Fruit fly (Drosophila melanogaster) whole organism, embryonic: ENCODE measurements around the gene Cyp313a5.

ENCODE experiments used
- Aef1 ChIP-seq: fragments of 200-800 bp; sonication (Bioruptor generic); IDR thresholded peaks from 3 replicates; pipeline ENCODE4 v1.3.6; 2022; ENCODE audit warnings: missing biosample characterization, missing genetic modification characterization
- BEAF-32 ChIP-seq: fragments of 200-800 bp; sonication (Bioruptor generic); optimal IDR thresholded peaks from 3 replicates; lab custom pipeline; 2017; ENCODE audit warnings: missing biosample characterization, missing genetic modification characterization, mild to moderate bottlenecking, moderate library complexity, missing genetic modification reagents
- Blimp-1 ChIP-seq: fragments of 200-800 bp; sonication (Bioruptor generic); optimal IDR thresholded peaks from 3 replicates; lab custom pipeline; 2018; ENCODE audit warnings: missing biosample characterization, missing genetic modification characterization, mild to moderate bottlenecking, moderate library complexity, missing genetic modification reagents
- CG1024 ChIP-seq: fragments of 200-800 bp; sonication (Bioruptor generic); IDR thresholded peaks from 2 replicates; pipeline ENCODE4 v1.3.6; 2022; ENCODE audit warnings: missing biosample characterization, missing genetic modification characterization
- CG10267 ChIP-seq: fragments of 200-800 bp; sonication (Bioruptor generic); optimal IDR thresholded peaks from 2 replicates; lab custom pipeline; 2018; ENCODE audit warnings: missing biosample characterization, mild to moderate bottlenecking, missing genetic modification characterization, moderate library complexity
- CG10462 ChIP-seq: fragments of 200-800 bp; sonication (Bioruptor generic); optimal IDR thresholded peaks from 2 replicates; lab custom pipeline; 2016; ENCODE audit warnings: missing biosample characterization, missing genetic modification characterization
- CG12236 ChIP-seq: fragments of 200-800 bp; sonication (Bioruptor generic); optimal IDR thresholded peaks from 2 replicates; lab custom pipeline; 2016; ENCODE audit warnings: missing biosample characterization, missing genetic modification characterization
- CG13775 ChIP-seq: fragments of 200-800 bp; sonication (Bioruptor generic); optimal IDR thresholded peaks from 3 replicates; lab custom pipeline; 2017; ENCODE audit warnings: missing biosample characterization, mild to moderate bottlenecking, missing genetic modification characterization
- CG14441 ChIP-seq: fragments of 200-800 bp; sonication (Bioruptor generic); IDR thresholded peaks from 2 replicates; pipeline ENCODE4 v1.3.6; 2022; ENCODE audit warnings: missing biosample characterization, missing genetic modification characterization
- CG17359 ChIP-seq: fragments of 200-800 bp; sonication (Bioruptor generic); optimal IDR thresholded peaks from 3 replicates; lab custom pipeline; 2018; ENCODE audit warnings: missing biosample characterization, mild to moderate bottlenecking, missing genetic modification characterization, moderate library complexity
- CG17361 ChIP-seq: fragments of 200-800 bp; sonication (Bioruptor generic); IDR thresholded peaks from 3 replicates; pipeline ENCODE4 v1.3.6; 2022; ENCODE audit warnings: missing biosample characterization, missing genetic modification characterization
- CG18011 ChIP-seq: fragments of 200-800 bp; sonication (Bioruptor generic); optimal IDR thresholded peaks from 2 replicates; lab custom pipeline; 2017; ENCODE audit warnings: missing biosample characterization, missing genetic modification characterization, mild to moderate bottlenecking, moderate library complexity, missing genotype
- CG18262 ChIP-seq: fragments of 200-800 bp; optimal IDR thresholded peaks from 3 replicates; lab custom pipeline; 2019; ENCODE audit warnings: missing biosample characterization, mild to moderate bottlenecking, missing genetic modification characterization, moderate library complexity
- CG2120 ChIP-seq: fragments of 200-800 bp; sonication (Bioruptor generic); optimal IDR thresholded peaks from 3 replicates; lab custom pipeline; 2016; ENCODE audit warnings: missing biosample characterization, missing genetic modification characterization
- CG31224 ChIP-seq: fragments of 200-800 bp; sonication (Bioruptor generic); IDR thresholded peaks from 2 replicates; pipeline ENCODE4 v1.3.6; 2022; ENCODE audit warnings: missing biosample characterization, missing genetic modification characterization
- CG34422 ChIP-seq: fragments of 200-800 bp; sonication (Bioruptor generic); IDR thresholded peaks from 3 replicates; pipeline ENCODE4 v1.3.6; 2022; ENCODE audit warnings: missing biosample characterization, missing genetic modification characterization
- CG3838 ChIP-seq: fragments of 200-800 bp; sonication (Bioruptor generic); optimal IDR thresholded peaks from 3 replicates; lab custom pipeline; 2016; ENCODE audit warnings: missing biosample characterization, missing genetic modification characterization
- CG3995 ChIP-seq: fragments of 200-800 bp; sonication (Bioruptor generic); optimal IDR thresholded peaks from 3 replicates; lab custom pipeline; 2016; ENCODE audit warnings: missing biosample characterization, missing genetic modification characterization
- CG5245 ChIP-seq: fragments of 200-800 bp; sonication (Bioruptor generic); optimal IDR thresholded peaks from 3 replicates; lab custom pipeline; 2016; ENCODE audit warnings: missing biosample characterization, missing genetic modification characterization
- CG6689 ChIP-seq: fragments of 200-800 bp; sonication (Bioruptor generic); IDR thresholded peaks from 2 replicates; pipeline ENCODE4 v1.3.6; 2022; ENCODE audit warnings: missing biosample characterization, missing genetic modification characterization
- CG9437 ChIP-seq: fragments of 200-800 bp; sonication (Bioruptor generic); optimal IDR thresholded peaks from 2 replicates; lab custom pipeline; 2018; ENCODE audit warnings: missing biosample characterization, mild to moderate bottlenecking, missing genetic modification characterization
- CoRest ChIP-seq: fragments of 200-800 bp; sonication (Bioruptor generic); optimal IDR thresholded peaks from 3 replicates; lab custom pipeline; 2018; ENCODE audit warnings: missing biosample characterization, mild to moderate bottlenecking, missing genetic modification characterization, moderate library complexity
- Gsc ChIP-seq: fragments of 200-800 bp; sonication (Bioruptor generic); IDR thresholded peaks from 2 replicates; pipeline ENCODE4 v1.3.6; 2022; ENCODE audit warnings: missing biosample characterization, missing genetic modification characterization
- HLHmδ ChIP-seq: fragments of 200-800 bp; sonication (Bioruptor generic); optimal IDR thresholded peaks from 2 replicates; lab custom pipeline; 2018; ENCODE audit warnings: missing biosample characterization, mild to moderate bottlenecking, missing genetic modification characterization, moderate library complexity
- Hsf ChIP-seq: fragments of 200-800 bp; sonication (Bioruptor generic); optimal IDR thresholded peaks from 3 replicates; lab custom pipeline; 2016; ENCODE audit warnings: missing biosample characterization, missing genetic modification characterization
- Kr ChIP-seq: fragments of 200-800 bp; sonication (Bioruptor generic); optimal IDR thresholded peaks from 2 replicates; lab custom pipeline; 2017; ENCODE audit warnings: missing biosample characterization, mild to moderate bottlenecking, missing genetic modification characterization
- Neu2 ChIP-seq: fragments of 200-800 bp; sonication (Bioruptor generic); optimal IDR thresholded peaks from 3 replicates; lab custom pipeline; 2016; ENCODE audit warnings: missing biosample characterization, missing genetic modification characterization, borderline replicate concordance
- Sin3A ChIP-seq: fragments of >200 bp; optimal IDR thresholded peaks from 2 replicates; lab custom pipeline; 2018
- Vsx1 ChIP-seq: fragments of 200-800 bp; sonication (Bioruptor generic); optimal IDR thresholded peaks from 2 replicates; lab custom pipeline; 2017; ENCODE audit warnings: missing biosample characterization, mild to moderate bottlenecking, missing genetic modification characterization, missing genetic modification reagents
- ab ChIP-seq: fragments of 200-800 bp; sonication (Bioruptor generic); optimal IDR thresholded peaks from 2 replicates; lab custom pipeline; 2016; ENCODE audit warnings: missing biosample characterization, missing genetic modification characterization
- ac ChIP-seq: fragments of 200-800 bp; sonication (Bioruptor generic); optimal IDR thresholded peaks from 3 replicates; lab custom pipeline; 2017; ENCODE audit warnings: missing biosample characterization, mild to moderate bottlenecking, missing genetic modification characterization
- al ChIP-seq: fragments of 200-800 bp; sonication (Bioruptor generic); IDR thresholded peaks from 2 replicates; pipeline ENCODE4 v1.3.6; 2022; ENCODE audit warnings: missing biosample characterization, missing genetic modification characterization
- bbx ChIP-seq: fragments of 200-800 bp; sonication (Bioruptor generic); IDR thresholded peaks from 2 replicates; pipeline ENCODE4 v1.3.6; 2022; ENCODE audit warnings: missing biosample characterization, missing genetic modification characterization; ENCODE audit not compliant: partially characterized antibody
- bowl ChIP-seq: fragments of 200-800 bp; sonication (Bioruptor generic); IDR thresholded peaks from 2 replicates; pipeline ENCODE4 v1.3.6; 2022; ENCODE audit warnings: missing biosample characterization, missing genetic modification characterization
- cad ChIP-seq: fragments of >200 bp; optimal IDR thresholded peaks from 2 replicates; lab custom pipeline; 2017; ENCODE audit warnings: missing biosample characterization, missing genetic modification characterization
- cg ChIP-seq: fragments of 200-800 bp; sonication (Bioruptor generic); optimal IDR thresholded peaks from 3 replicates; lab custom pipeline; 2019; ENCODE audit warnings: missing biosample characterization, mild to moderate bottlenecking, missing genetic modification characterization, moderate library complexity
- croc ChIP-seq: fragments of 200-800 bp; sonication (Bioruptor generic); conservative IDR thresholded peaks from 3 replicates; pipeline ENCODE4 v1.3.6; 2022; ENCODE audit warnings: missing biosample characterization, missing genetic modification characterization
- cwo ChIP-seq: fragments of 200-800 bp; sonication (Bioruptor generic); optimal IDR thresholded peaks from 3 replicates; lab custom pipeline; 2017; ENCODE audit warnings: missing biosample characterization, missing genetic modification characterization, mild to moderate bottlenecking, moderate library complexity, missing genetic modification reagents
- da ChIP-seq: fragments of 200-800 bp; sonication (Bioruptor generic); optimal IDR thresholded peaks from 2 replicates; lab custom pipeline; 2016; ENCODE audit warnings: missing biosample characterization, missing genetic modification characterization
- emc ChIP-seq: fragments of 200-800 bp; sonication (Bioruptor generic); optimal IDR thresholded peaks from 2 replicates; lab custom pipeline; 2016; ENCODE audit warnings: missing biosample characterization, missing genetic modification characterization
- eyg ChIP-seq: fragments of 200-800 bp; sonication (Bioruptor generic); optimal IDR thresholded peaks from 3 replicates; lab custom pipeline; 2016; ENCODE audit warnings: missing biosample characterization, missing genetic modification characterization
- insv ChIP-seq, 2 experiments: fragments of 200-800 bp; sonication (Bioruptor generic); optimal IDR thresholded peaks; 3 replicates each; lab custom pipeline; 2016 to 2018; ENCODE audit warnings: missing biosample characterization in 2 of 2, missing genetic modification characterization in 2 of 2
- lbe ChIP-seq: fragments of 200-800 bp; sonication (Bioruptor generic); optimal IDR thresholded peaks from 2 replicates; lab custom pipeline; 2016; ENCODE audit warnings: missing biosample characterization, mild to moderate bottlenecking, missing genetic modification characterization
- onecut ChIP-seq: fragments of 200-800 bp; sonication (Bioruptor generic); IDR thresholded peaks from 2 replicates; pipeline ENCODE4 v1.3.6; 2022; ENCODE audit warnings: missing biosample characterization, missing genetic modification characterization
- ssp ChIP-seq: fragments of 200-800 bp; sonication (Bioruptor generic); IDR thresholded peaks from 2 replicates; pipeline ENCODE4 v1.3.6; 2022; ENCODE audit warnings: missing biosample characterization, missing genetic modification characterization
- ttk ChIP-seq: fragments of 200-800 bp; sonication (Bioruptor generic); IDR thresholded peaks from 2 replicates; pipeline ENCODE4 v2.1.2; 2022; ENCODE audit warnings: missing biosample characterization, missing genetic modification characterization
- tx ChIP-seq: fragments of 200-800 bp; sonication (Bioruptor generic); optimal IDR thresholded peaks from 2 replicates; lab custom pipeline; 2016; ENCODE audit warnings: missing biosample characterization, missing genetic modification characterization
- vnd ChIP-seq: fragments of 200-800 bp; sonication (Bioruptor generic); IDR thresholded peaks from 3 replicates; pipeline ENCODE4 v1.3.6; 2022; ENCODE audit warnings: missing biosample characterization, missing genetic modification characterization; ENCODE audit not compliant: partially characterized antibody
- wek ChIP-seq: fragments of 200-800 bp; sonication (Bioruptor generic); optimal IDR thresholded peaks from 3 replicates; lab custom pipeline; 2018; ENCODE audit warnings: missing biosample characterization, mild to moderate bottlenecking, missing genetic modification characterization, moderate library complexity
- yki ChIP-seq: fragments of >200 bp; optimal IDR thresholded peaks from 3 replicates; lab custom pipeline; 2018
- zen2 ChIP-seq: fragments of 200-800 bp; sonication (Bioruptor generic); IDR thresholded peaks from 3 replicates; pipeline ENCODE4 v1.3.6; 2022; ENCODE audit warnings: missing biosample characterization, missing genetic modification characterization; ENCODE audit not compliant: partially characterized antibody

Cyp313a5 gene

DNA sequence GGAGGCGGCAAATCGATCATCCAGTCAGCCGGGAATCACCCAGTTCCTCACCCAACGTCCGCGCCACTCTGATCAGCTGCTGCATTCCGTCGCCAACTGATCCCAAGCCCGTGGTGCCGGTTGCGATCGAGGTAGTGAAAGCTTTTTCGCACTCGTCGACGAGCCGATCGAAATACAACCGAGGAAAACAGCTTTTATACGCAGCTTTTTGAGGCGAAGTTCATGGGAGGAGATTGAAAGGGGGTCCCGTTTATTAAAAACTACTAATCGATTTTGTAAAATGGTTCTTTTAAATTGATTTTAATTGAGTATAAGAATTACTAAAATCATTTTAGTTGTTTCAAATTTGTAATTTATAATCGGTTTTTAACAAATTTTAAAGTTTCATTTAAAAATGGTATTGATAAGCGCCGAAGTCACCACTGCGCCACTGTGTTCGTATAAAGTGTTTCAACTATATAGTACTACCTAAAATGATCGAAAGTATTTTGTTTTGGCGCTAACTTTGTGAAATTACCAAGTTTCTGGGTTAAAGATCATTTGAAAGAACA is 13.0 kb downstream of the Cyp313a5 start, which contains the start of gene CG4860 (continued):
- TF ChIP-seq emc (GFP tag; lab: Kevin White, UChicago): peak; percentile 73
- peak; percentile 42 for TF ChIP-seq da
- TF ChIP-seq CG13775 (GFP tag; lab: Kevin White, UChicago): peak; percentile 78
- TF ChIP-seq eyg (GFP tag; lab: Kevin White, UChicago): peak; percentile 53
- TF ChIP-seq CG2120 (GFP tag; lab: Kevin White, UChicago): peak; percentile 96
- peak; percentile 60 for TF ChIP-seq CG3838 (GFP tag; lab: Kevin White, UChicago)
- no peak for TF ChIP-seq CG18262
- peak; percentile 80 for TF ChIP-seq CG31224 (GFP tag; lab: Robert Waterston, UW)
- peak; percentile 76 for TF ChIP-seq Vsx1
- TF ChIP-seq Kr (GFP tag; lab: Kevin White, UChicago): no peak
- TF ChIP-seq al (GFP tag; lab: Robert Waterston, UW): peak; percentile 89
- TF ChIP-seq yki (lab: Kevin White, UChicago): no peak
- peak; percentile 85 for TF ChIP-seq CG6689 (GFP tag; lab: Robert Waterston, UW)
- TF ChIP-seq CG14441 (GFP tag; lab: Robert Waterston, UW): peak; percentile 89
- TF ChIP-seq onecut (GFP tag; lab: Robert Waterston, UW): peak; percentile 64
- TF ChIP-seq bbx: 0 out of 2 replicates have a peak, but pooled peaks have one; percentile 20
- TF ChIP-seq CG17359: peak; percentile 83
- TF ChIP-seq CoRest (tag; lab: Kevin White, UChicago): peak; percentile 91
- peak; percentile 85 for TF ChIP-seq tx
- peak; percentile 73 for TF ChIP-seq ab (GFP tag; lab: Kevin White, UChicago)
- TF ChIP-seq CG34422: peak; percentile 87
- peak; percentile 43 for TF ChIP-seq wek (GFP tag; lab: Kevin White, UChicago)
- TF ChIP-seq ssp (GFP tag; lab: Robert Waterston, UW): peak; percentile 68
- TF ChIP-seq Gsc (GFP tag; lab: Robert Waterston, UW): no peak
- peak; percentile 40; the same call in 1 of the 2 replicates for TF ChIP-seq CG1024 (GFP tag; lab: Robert Waterston, UW)
- peak; percentile 69 for TF ChIP-seq CG10462 (GFP tag; lab: Kevin White, UChicago)
- peak; percentile 81 for TF ChIP-seq CG5245 (GFP tag; lab: Kevin White, UChicago)
- peak; percentile 83 for TF ChIP-seq Blimp-1 (GFP tag; lab: Kevin White, UChicago)
- TF ChIP-seq cwo (GFP tag; lab: Kevin White, UChicago): peak; percentile 80
- TF ChIP-seq CG10267 (tag; lab: Kevin White, UChicago): peak; percentile 70
- no peak; the same call in 2 of the 3 replicates for TF ChIP-seq CG17361 (GFP tag; lab: Robert Waterston, UW)
- peak; percentile 79 for TF ChIP-seq CG18011 (GFP tag; lab: Kevin White, UChicago)
- TF ChIP-seq zen2 (GFP tag; lab: Robert Waterston, UW): no peak
- TF ChIP-seq ttk (GFP tag; lab: Robert Waterston, UW): peak; percentile 83
- TF ChIP-seq HLHmδ (GFP tag; lab: Kevin White, UChicago): no peak
- peak; percentile 82 for TF ChIP-seq Aef1
- no peak for TF ChIP-seq cg (GFP tag; lab: Kevin White, UChicago)
- TF ChIP-seq CG12236 (GFP tag; lab: Kevin White, UChicago): peak; percentile 65
- peak; percentile 24; the same call in 1 of the 2 replicates for TF ChIP-seq bowl
- TF ChIP-seq lbe (GFP tag; lab: Kevin White, UChicago): peak; percentile 85
- TF ChIP-seq cad: no peak
- no peak for TF ChIP-seq Sin3A
- no peak for TF ChIP-seq vnd (GFP tag; lab: Robert Waterston, UW)
- TF ChIP-seq Neu2 (GFP tag; lab: Kevin White, UChicago): no peak
- TF ChIP-seq insv (GFP tag; optimal IDR thresholded peaks at IDR 0.05; lab: Kevin White, UChicago): peak in 1 of 2 experiments; percentile 11
- TF ChIP-seq CG9437 (GFP tag; lab: Kevin White, UChicago): peak; percentile 62
- peak; percentile 27 for TF ChIP-seq CG3995 (GFP tag; lab: Kevin White, UChicago)
- TF ChIP-seq BEAF-32 (GFP tag; lab: Kevin White, UChicago): peak; percentile 0
- peak; percentile 23; the same call in 1 of the 3 replicates for TF ChIP-seq croc
- no peak for TF ChIP-seq ac (GFP tag; lab: Kevin White, UChicago)
- peak; percentile 90 for TF ChIP-seq Hsf (GFP tag; lab: Kevin White, UChicago)
